Worm (Caenorhabditis elegans) whole organism, L2 larva: ENCODE data around the gene F53G2.13.
A peak's percentile ranks its signal among the peaks of the same experiment; 100 is the strongest.

ENCODE experiments used
- elt-1 ChIP-seq: fragments of 150-350 bp; optimal IDR thresholded peaks from 2 replicates; lab custom pipeline; 2014; ENCODE audit warnings: missing biosample characterization, missing genetic modification characterization
- nhr-21 ChIP-seq: fragments of 150-350 bp; optimal IDR thresholded peaks from 2 replicates; lab custom pipeline; 2014; ENCODE audit warnings: missing biosample characterization, missing genetic modification characterization
- unc-55 ChIP-seq: fragments of 150-350 bp; sonication (generic microtip); optimal IDR thresholded peaks from 3 replicates; lab custom pipeline; 2014; ENCODE audit warnings: missing biosample characterization, missing genetic modification reagents, missing genetic modification characterization
- unc-62 ChIP-seq: fragments of 150-350 bp; optimal IDR thresholded peaks from 2 replicates; lab custom pipeline; 2014; ENCODE audit warnings: missing biosample characterization, missing genetic modification reagents, missing genetic modification characterization
- zag-1 ChIP-seq: fragments of 150-350 bp; optimal IDR thresholded peaks from 2 replicates; lab custom pipeline; 2014; ENCODE audit warnings: missing biosample characterization, missing genetic modification characterization
- ztf-4 ChIP-seq: fragments of 150-350 bp; optimal IDR thresholded peaks from 2 replicates; lab custom pipeline; 2014; ENCODE audit warnings: missing biosample characterization, missing genetic modification characterization

ce11 chrII:2436757-2437156 lies 46.9 kb upstream of the F53G2.13 start:
- TF ChIP-seq ztf-4 (tag; lab: Kevin White, UChicago) (no peak), nhr-21 (no peak), unc-55 (GFP tag; lab: Kevin White, UChicago) (no peak), zag-1 (tag; lab: Kevin White, UChicago) (no peak), elt-1 (tag; lab: Kevin White, UChicago) (peak; percentile 7), unc-62 (no peak)
